Worm (Caenorhabditis elegans): Measurements from ENCODE around the gene B0303.11.

ce11 chrIII:8738289-8738688 lies 28.1 kb upstream of the B0303.11 start:
- TF ChIP-seq F49E8.2 (tag; optimal IDR thresholded peaks at IDR 0.05; ENCODE audit: insufficient read depth) (no peak), F23B12.7 (tag; optimal IDR thresholded peaks at IDR 0.05; ENCODE audit: insufficient read depth) (no peak), ceh-40 (GFP tag; IDR thresholded peaks at IDR 0.05) (no peak), unc-130 (GFP tag; optimal IDR thresholded peaks at IDR 0.05) (no peak), Y67H2A.10 (GFP tag; conservative IDR thresholded peaks at IDR 0.05) (no peak), ceh-91 (GFP tag; IDR thresholded peaks at IDR 0.05) (no peak), attf-5 (GFP tag; optimal IDR thresholded peaks at IDR 0.05) (no peak)
